Worm (Caenorhabditis elegans) whole organism, young adult: ENCODE measurements around the gene K08H10.10.

Experiments used
- B0019.2 ChIP-seq: fragments of 200-800 bp; sonication (Bioruptor generic); conservative IDR thresholded peaks from 2 replicates; pipeline ENCODE4 v1.3.6; 2022; ENCODE audit warnings: missing genetic modification reagents, missing genetic modification characterization, missing compliant biosample characterization
- B0336.3 ChIP-seq: fragments of 200-800 bp; sonication (Bioruptor generic); IDR thresholded peaks from 2 replicates; pipeline ENCODE4 v1.3.6; 2022; ENCODE audit warnings: missing genetic modification characterization, missing compliant biosample characterization
- D2030.7 ChIP-seq: fragments of 200-800 bp; sonication (Bioruptor generic); IDR thresholded peaks from 2 replicates; pipeline ENCODE4 v1.3.6; 2022; ENCODE audit warnings: missing genetic modification reagents, missing genetic modification characterization, missing compliant biosample characterization
- F33H1.4 ChIP-seq: fragments of 200-800 bp; sonication (Bioruptor generic); IDR thresholded peaks from 2 replicates; pipeline ENCODE4 v1.3.6; 2022; ENCODE audit warnings: missing genetic modification reagents, missing genetic modification characterization, missing compliant biosample characterization
- F49E8.2 ChIP-seq: sonication (generic microtip); optimal IDR thresholded peaks from 3 replicates; lab custom pipeline; 2017; ENCODE audit warnings: missing genetic modification characterization, mild to moderate bottlenecking, missing compliant biosample characterization, antibody characterized with exemption, moderate library complexity; ENCODE audit not compliant: insufficient read depth
- F52B5.7 ChIP-seq: sonication (generic microtip); optimal IDR thresholded peaks from 2 replicates; lab custom pipeline; 2016; ENCODE audit warnings: mild to moderate bottlenecking, missing genetic modification characterization, missing compliant biosample characterization
- F55B11.4 ChIP-seq: sonication (generic microtip); optimal IDR thresholded peaks from 2 replicates; lab custom pipeline; 2016; ENCODE audit warnings: missing compliant biosample characterization, missing genetic modification characterization, borderline replicate concordance; ENCODE audit not compliant: insufficient read depth
- F57A8.1 ChIP-seq: fragments of 200-800 bp; sonication (Bioruptor generic); optimal IDR thresholded peaks from 2 replicates; lab custom pipeline; 2018; ENCODE audit warnings: mild to moderate bottlenecking, missing genetic modification characterization, moderate library complexity, missing compliant biosample characterization
- T07F8.4 ChIP-seq: sonication (generic microtip); optimal IDR thresholded peaks from 2 replicates; lab custom pipeline; 2016; ENCODE audit warnings: mild to moderate bottlenecking, missing genetic modification characterization, moderate library complexity, missing compliant biosample characterization
- Y53G8AR.9 ChIP-seq: fragments of 200-800 bp; sonication (Bioruptor generic); conservative IDR thresholded peaks from 2 replicates; pipeline ENCODE4 v1.3.6; 2022; ENCODE audit warnings: missing genetic modification reagents, missing genetic modification characterization, missing compliant biosample characterization
- Y67H2A.10 ChIP-seq: fragments of 200-800 bp; sonication (Bioruptor generic); conservative IDR thresholded peaks from 2 replicates; pipeline ENCODE4 v1.3.6; 2022; ENCODE audit warnings: missing genetic modification reagents, missing genetic modification characterization, missing compliant biosample characterization
- Y95B8A.8 ChIP-seq: fragments of 200-800 bp; sonication (Bioruptor generic); IDR thresholded peaks from 2 replicates; pipeline ENCODE4 v1.3.6; 2022; ENCODE audit warnings: missing genetic modification reagents, missing genetic modification characterization, missing compliant biosample characterization
- ZK185.1 ChIP-seq: sonication (generic microtip); optimal IDR thresholded peaks from 2 replicates; lab custom pipeline; 2016; ENCODE audit warnings: mild to moderate bottlenecking, missing genetic modification characterization, missing compliant biosample characterization; ENCODE audit not compliant: poor library complexity, severe bottlenecking
- aptf-3 ChIP-seq: fragments of 200-800 bp; sonication (Bioruptor generic); IDR thresholded peaks from 2 replicates; pipeline ENCODE4 v1.3.6; 2022; ENCODE audit warnings: missing genetic modification characterization, missing compliant biosample characterization
- athp-1 ChIP-seq: sonication (generic microtip); optimal IDR thresholded peaks from 2 replicates; lab custom pipeline; 2017; ENCODE audit warnings: mild to moderate bottlenecking, missing genetic modification characterization, missing compliant biosample characterization
- bed-1 ChIP-seq: fragments of 200-800 bp; sonication (Bioruptor generic); IDR thresholded peaks from 2 replicates; pipeline ENCODE4 v1.3.6; 2022; ENCODE audit warnings: missing genetic modification reagents, missing genetic modification characterization, missing compliant biosample characterization
- ceh-100 ChIP-seq: fragments of 200-800 bp; sonication (Bioruptor generic); IDR thresholded peaks from 2 replicates; pipeline ENCODE4 v1.3.6; 2022; ENCODE audit warnings: missing genetic modification reagents, missing genetic modification characterization, missing compliant biosample characterization
- ceh-27 ChIP-seq: fragments of 200-800 bp; sonication (Bioruptor generic); optimal IDR thresholded peaks from 2 replicates; lab custom pipeline; 2018; ENCODE audit warnings: mild to moderate bottlenecking, missing genetic modification characterization, moderate library complexity, missing compliant biosample characterization
- chd-7 ChIP-seq: sonication (generic microtip); optimal IDR thresholded peaks from 2 replicates; lab custom pipeline; 2016; ENCODE audit warnings: mild to moderate bottlenecking, missing genetic modification characterization, moderate library complexity, missing compliant biosample characterization
- die-1 ChIP-seq: sonication (generic microtip); optimal IDR thresholded peaks from 2 replicates; lab custom pipeline; 2016; ENCODE audit warnings: missing genotype, mild to moderate bottlenecking, missing genetic modification characterization, missing compliant biosample characterization
- dpff-1 ChIP-seq: sonication (generic microtip); optimal IDR thresholded peaks from 2 replicates; lab custom pipeline; 2017; ENCODE audit warnings: mild to moderate bottlenecking, missing genetic modification characterization, missing compliant biosample characterization
- efl-1 ChIP-seq: fragments of 150-350 bp; optimal IDR thresholded peaks from 2 replicates; lab custom pipeline; 2014; ENCODE audit warnings: missing biosample characterization, missing genetic modification reagents, missing genetic modification characterization
- egl-18 ChIP-seq: fragments of 200-800 bp; sonication (Bioruptor generic); IDR thresholded peaks from 2 replicates; pipeline ENCODE4 v1.3.6; 2022; ENCODE audit warnings: missing genetic modification reagents, missing genetic modification characterization, missing compliant biosample characterization
- egl-44 ChIP-seq: fragments of 200-800 bp; sonication (Bioruptor generic); IDR thresholded peaks from 2 replicates; pipeline ENCODE4 v1.3.6; 2022; ENCODE audit warnings: missing genetic modification reagents, missing genetic modification characterization, missing compliant biosample characterization
- hlh-26 ChIP-seq: fragments of 200-800 bp; sonication (Bioruptor generic); conservative IDR thresholded peaks from 2 replicates; pipeline ENCODE4 v1.3.6; 2022; ENCODE audit warnings: missing genetic modification reagents, missing genetic modification characterization, missing compliant biosample characterization
- hrde-1 ChIP-seq: sonication (generic microtip); optimal IDR thresholded peaks from 2 replicates; lab custom pipeline; 2016; ENCODE audit warnings: missing genetic modification characterization, mild to moderate bottlenecking, missing compliant biosample characterization, moderate library complexity, missing genotype, missing genetic modification reagents, borderline replicate concordance
- hsf-1 ChIP-seq: fragments of 200-800 bp; sonication (Bioruptor generic); IDR thresholded peaks from 2 replicates; pipeline ENCODE4 v1.3.6; 2022; ENCODE audit warnings: missing genetic modification reagents, missing genetic modification characterization, missing compliant biosample characterization
- lir-1 ChIP-seq: fragments of 200-800 bp; sonication (Bioruptor generic); conservative IDR thresholded peaks from 2 replicates; pipeline ENCODE4 v1.3.6; 2022; ENCODE audit warnings: missing genetic modification reagents, missing genetic modification characterization, missing compliant biosample characterization
- madf-8 ChIP-seq: fragments of 200-800 bp; sonication (Bioruptor generic); conservative IDR thresholded peaks from 2 replicates; pipeline ENCODE4 v1.3.6; 2022; ENCODE audit warnings: missing genetic modification reagents, missing genetic modification characterization, missing compliant biosample characterization
- mel-28 ChIP-seq: sonication (generic microtip); optimal IDR thresholded peaks from 2 replicates; lab custom pipeline; 2016; ENCODE audit warnings: borderline replicate concordance, mild to moderate bottlenecking, missing genetic modification characterization, missing compliant biosample characterization
- nfya-1 ChIP-seq: sonication (generic microtip); optimal IDR thresholded peaks from 2 replicates; lab custom pipeline; 2017; ENCODE audit warnings: antibody characterized with exemption, missing compliant biosample characterization, missing genetic modification characterization, borderline replicate concordance; ENCODE audit not compliant: insufficient read depth
- nhr-27 ChIP-seq: fragments of 200-800 bp; sonication (Bioruptor generic); optimal IDR thresholded peaks from 2 replicates; lab custom pipeline; 2018; ENCODE audit warnings: mild to moderate bottlenecking, missing genetic modification characterization, moderate library complexity, missing compliant biosample characterization
- nhr-80 ChIP-seq: sonication (generic microtip); optimal IDR thresholded peaks from 2 replicates; lab custom pipeline; 2016; ENCODE audit warnings: missing genetic modification characterization, missing compliant biosample characterization
- nhr-90 ChIP-seq: sonication (generic microtip); optimal IDR thresholded peaks from 2 replicates; lab custom pipeline; 2016; ENCODE audit warnings: missing genotype, mild to moderate bottlenecking, missing genetic modification characterization, missing compliant biosample characterization
- rcor-1 ChIP-seq: fragments of 200-800 bp; sonication (Bioruptor generic); IDR thresholded peaks from 2 replicates; pipeline ENCODE4 v1.3.6; 2022; ENCODE audit warnings: missing genetic modification reagents, missing genetic modification characterization, missing compliant biosample characterization
- rpc-1 ChIP-seq, 2 experiments: fragments of 150-350 bp in 1 of 2; sonication (generic microtip) in 1 of 2; optimal IDR thresholded peaks; 2 replicates each; lab custom pipeline; 2014 to 2018; ENCODE audit warnings: missing biosample characterization in 1 of 2, missing genetic modification characterization in 1 of 2, missing genetic modification reagents in 1 of 2, missing genotype in 1 of 2
- snpc-1.3 ChIP-seq: sonication (generic microtip); optimal IDR thresholded peaks from 2 replicates; lab custom pipeline; 2017; ENCODE audit warnings: missing genetic modification characterization, mild to moderate bottlenecking, missing compliant biosample characterization, antibody characterized with exemption, moderate library complexity, missing genotype, missing genetic modification reagents; ENCODE audit not compliant: insufficient read depth
- sptf-2 ChIP-seq: fragments of 200-800 bp; sonication (Bioruptor generic); optimal IDR thresholded peaks from 2 replicates; lab custom pipeline; 2018; ENCODE audit warnings: mild to moderate bottlenecking, missing genetic modification characterization, missing compliant biosample characterization
- tbp1 ChIP-seq: fragments of 200-800 bp; sonication (Bioruptor generic); optimal IDR thresholded peaks from 2 replicates; lab custom pipeline; 2018; ENCODE audit warnings: mild to moderate bottlenecking, missing genetic modification characterization, missing compliant biosample characterization
- tbx-9 ChIP-seq: sonication (generic microtip); optimal IDR thresholded peaks from 2 replicates; lab custom pipeline; 2016; ENCODE audit warnings: borderline replicate concordance, missing genetic modification characterization, inconsistent platforms, missing compliant biosample characterization
- unc-130 ChIP-seq: sonication (generic microtip); optimal IDR thresholded peaks from 2 replicates; lab custom pipeline; 2016; ENCODE audit warnings: missing genetic modification reagents, missing genetic modification characterization, missing compliant biosample characterization
- zfh-2 ChIP-seq: fragments of 200-800 bp; sonication (Bioruptor generic); conservative IDR thresholded peaks from 2 replicates; pipeline ENCODE4 v1.3.6; 2022; ENCODE audit warnings: missing genetic modification reagents, missing genetic modification characterization, missing compliant biosample characterization
- ztf-6 ChIP-seq: fragments of 200-800 bp; sonication (Bioruptor generic); IDR thresholded peaks from 2 replicates; pipeline ENCODE4 v1.3.6; 2022; ENCODE audit warnings: missing genetic modification reagents, missing genetic modification characterization, missing compliant biosample characterization

K08H10.10 gene

DNA sequence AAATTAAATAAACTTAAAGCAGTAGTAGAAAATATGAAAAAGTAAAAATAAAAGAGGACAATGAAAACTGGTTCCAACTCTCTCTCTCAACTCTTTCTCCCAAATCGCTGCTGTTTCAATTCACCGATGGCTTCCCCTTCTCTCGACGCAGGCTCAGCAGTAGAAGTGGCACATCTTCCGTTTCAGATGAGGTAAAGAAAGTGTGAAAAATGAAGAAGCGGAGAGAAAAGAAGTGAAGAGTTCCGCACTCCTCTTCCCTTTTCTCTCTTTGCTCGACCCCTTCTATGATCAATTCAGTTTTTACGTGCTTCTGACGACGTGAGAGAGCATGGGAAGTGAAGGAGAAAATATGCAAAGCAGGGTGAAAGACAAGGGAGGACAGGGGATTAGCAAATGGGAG lies 26.6 kb upstream of the K08H10.10 start:
- no peak for TF ChIP-seq hlh-26 (GFP tag; lab: Robert Waterston, UW)
- TF ChIP-seq hsf-1 = 0 out of 2 replicates have a peak, but pooled peaks have one; percentile 31
- 0 out of 2 replicates have a peak, but pooled peaks have one; percentile 21 for TF ChIP-seq zfh-2 (GFP tag; lab: Robert Waterston, UW)

DNA sequence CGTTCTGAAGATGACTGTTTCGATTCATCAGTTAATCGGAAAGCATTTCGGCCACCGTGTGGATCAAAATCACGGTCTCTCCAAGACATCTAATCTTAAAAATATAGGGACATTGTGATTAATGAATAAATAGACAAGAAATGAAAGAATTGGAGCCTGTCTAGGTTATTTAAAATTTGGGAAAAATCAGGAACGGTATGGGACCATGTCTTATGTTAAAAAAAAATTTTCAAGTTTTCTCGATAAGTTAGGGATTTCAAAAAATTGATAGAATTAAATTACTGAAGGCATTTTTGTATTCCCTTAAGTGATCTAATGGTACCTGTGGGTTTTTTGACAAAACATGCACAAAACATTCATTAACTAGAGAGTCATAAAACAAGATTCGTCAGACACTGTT lies 24.7 kb upstream of the K08H10.10 start, which contains the start of gene unc-41:
TSS of gene unc-41 (minus strand) at position 101 of the 400 bp plus-strand sequence.
- TF ChIP-seq lir-1 = no peak
- TF ChIP-seq tbp1 (GFP tag; lab: Kevin White, UChicago) = no peak
- no peak for TF ChIP-seq unc-130 (GFP tag; lab: Kevin White, UChicago)
- no peak for TF ChIP-seq F52B5.7
- TF ChIP-seq Y67H2A.10 (GFP tag; lab: Robert Waterston, UW) = no peak
- TF ChIP-seq nhr-27 = no peak
- TF ChIP-seq B0019.2 (GFP tag; lab: Robert Waterston, UW) = no peak
- TF ChIP-seq ceh-27 = no peak
- TF ChIP-seq nfya-1 (tag; lab: Kevin White, UChicago) = no peak
- TF ChIP-seq F57A8.1 (GFP tag; lab: Kevin White, UChicago) = no peak
- TF ChIP-seq Y53G8AR.9 = no peak
- TF ChIP-seq bed-1 = no peak
- no peak for TF ChIP-seq tbx-9
- TF ChIP-seq snpc-1.3 = no peak
- TF ChIP-seq egl-44 (GFP tag; lab: Robert Waterston, UW) = no peak
- no peak for TF ChIP-seq T07F8.4 (tag; lab: Kevin White, UChicago)
- no peak for TF ChIP-seq ztf-6
- TF ChIP-seq F55B11.4 = no peak
- no peak for TF ChIP-seq sptf-2 (GFP tag; lab: Kevin White, UChicago)

DNA sequence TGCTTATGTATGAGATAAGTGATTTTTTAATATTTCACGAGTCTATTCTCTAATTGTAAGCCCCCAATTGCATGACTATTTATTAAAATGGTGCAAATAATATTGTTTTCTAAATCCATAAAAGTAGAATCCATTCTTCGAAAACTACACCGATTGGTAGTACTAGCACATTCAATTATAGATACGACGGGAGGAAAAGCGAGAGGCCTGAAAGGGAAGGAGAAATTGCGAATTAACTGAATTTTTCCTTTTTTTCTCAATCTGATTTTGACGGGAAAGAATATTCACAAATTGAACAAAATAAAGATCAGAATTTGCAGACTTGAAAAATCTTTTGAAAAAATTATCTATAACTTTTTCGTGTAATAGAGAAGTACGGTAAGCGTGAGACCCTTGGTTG lies 23.6 kb upstream of the K08H10.10 start:
- TF ChIP-seq nhr-90 (tag; lab: Kevin White, UChicago) = no peak
- no peak for TF ChIP-seq F52B5.7
- TF ChIP-seq madf-8 (GFP tag; lab: Robert Waterston, UW) = no peak
- TF ChIP-seq ceh-27 = no peak
- TF ChIP-seq F33H1.4 (GFP tag; lab: Robert Waterston, UW) = no peak
- TF ChIP-seq Y95B8A.8 (GFP tag; lab: Robert Waterston, UW) = no peak
- TF ChIP-seq rpc-1 (optimal IDR thresholded peaks at IDR 0.05; lab: Kevin White, UChicago) = no peak
- no peak for TF ChIP-seq rpc-1 (tag; optimal IDR thresholded peaks at IDR 0.05; lab: Kevin White, UChicago)
- no peak for TF ChIP-seq dpff-1
- no peak for TF ChIP-seq efl-1 (GFP tag; lab: Kevin White, UChicago)
- no peak for TF ChIP-seq athp-1 (tag; lab: Kevin White, UChicago)
- no peak for TF ChIP-seq ZK185.1 (tag; lab: Kevin White, UChicago)
- TF ChIP-seq chd-7 (tag; lab: Kevin White, UChicago) = no peak

- peak; percentile 20 for TF ChIP-seq tbp1 (GFP tag; lab: Kevin White, UChicago)
- TF ChIP-seq aptf-3 (GFP tag; lab: Robert Waterston, UW) = no peak
- peak; percentile 24 for TF ChIP-seq chd-7 (tag; lab: Kevin White, UChicago)
- peak; percentile 84 for TF ChIP-seq B0336.3
- peak; percentile 20; the same call in 1 of the 2 replicates for TF ChIP-seq rcor-1 (GFP tag; lab: Robert Waterston, UW)
- TF ChIP-seq ceh-100 (GFP tag; lab: Robert Waterston, UW) = peak; percentile 18; the same call in 1 of the 2 replicates
- TF ChIP-seq zfh-2 (GFP tag; lab: Robert Waterston, UW) = peak; percentile 51
- TF ChIP-seq die-1 (tag; lab: Kevin White, UChicago) = peak; percentile 23
- peak; percentile 63 for TF ChIP-seq F49E8.2 (tag; lab: Kevin White, UChicago)
- TF ChIP-seq Y53G8AR.9 = 0 out of 2 replicates have a peak, but pooled peaks have one; percentile 14
- peak; percentile 71; the same call in 1 of the 2 replicates for TF ChIP-seq egl-18 (GFP tag; lab: Robert Waterston, UW)
- TF ChIP-seq Y67H2A.10 (GFP tag; lab: Robert Waterston, UW) = no peak
- no peak for TF ChIP-seq mel-28 (tag; lab: Kevin White, UChicago)
- TF ChIP-seq ZK185.1 (tag; lab: Kevin White, UChicago) = peak; percentile 21
- peak; percentile 41 for TF ChIP-seq D2030.7 (GFP tag; lab: Robert Waterston, UW)
- no peak for TF ChIP-seq nhr-80 (tag; lab: Kevin White, UChicago)
- TF ChIP-seq hrde-1 (tag; lab: Kevin White, UChicago) = peak; percentile 21
Observed at ce11 chrV:9978425-9978824, 22.4 kb upstream of the K08H10.10 start.
